Worm (Caenorhabditis elegans): ENCODE data around the gene col-103.

- TF ChIP-seq flt-1 (GFP tag; IDR thresholded peaks at IDR 0.05) = no peak
- TF ChIP-seq hmbx-1 (tag; optimal IDR thresholded peaks at IDR 0.05) = no peak
- TF ChIP-seq ets-7 (tag; optimal IDR thresholded peaks at IDR 0.05) = no peak
- no peak for TF ChIP-seq ama-1 (optimal IDR thresholded peaks at IDR 0.05)
- no peak for TF ChIP-seq ceh-13 (GFP tag; optimal IDR thresholded peaks at IDR 0.05)
These were observed 22.8 kb downstream of the col-103 start for ce11 chrIV:740674-741073.
